Worm (Caenorhabditis elegans): ENCODE results near the gene T24C4.2.

T24C4.2 gene

ce11 chrIII:833711-834442 is 35.9 kb downstream of the T24C4.2 start (continued):
- TF ChIP-seq Y48G9A.11 (GFP tag; IDR thresholded peaks at IDR 0.05): no peak
- TF ChIP-seq lin-39 (tag; optimal IDR thresholded peaks at IDR 0.05): no peak
- TF ChIP-seq egl-43 (GFP tag; IDR thresholded peaks at IDR 0.05): peak; percentile 78
- peak; percentile 35; the same call in 1 of the 2 replicates for TF ChIP-seq zfp-3 (GFP tag; conservative IDR thresholded peaks at IDR 0.05)
- TF ChIP-seq nhr-28 (tag; optimal IDR thresholded peaks at IDR 0.05): peak; percentile 98
- TF ChIP-seq Y75B8A.6 (GFP tag; IDR thresholded peaks at IDR 0.05): no peak
- no peak for TF ChIP-seq F49E8.2 (tag; optimal IDR thresholded peaks at IDR 0.05; ENCODE audit: borderline replicate concordance)
- TF ChIP-seq unc-39 (tag; optimal IDR thresholded peaks at IDR 0.05): no peak
- no peak for TF ChIP-seq zip-2 (tag; optimal IDR thresholded peaks at IDR 0.05)
- TF ChIP-seq dpl-1 (GFP tag; optimal IDR thresholded peaks at IDR 0.05): peak; percentile 69

- TF ChIP-seq spr-1 (tag; optimal IDR thresholded peaks at IDR 0.05): no peak
- no peak for TF ChIP-seq ceh-32 (tag; optimal IDR thresholded peaks at IDR 0.05; ENCODE audit: poor library complexity)
- no peak for TF ChIP-seq pha-4 (GFP tag; IDR thresholded peaks at IDR 0.05)
- peak; percentile 25 for TF ChIP-seq pha-4 (tag; optimal IDR thresholded peaks at IDR 0.05)
- peak; percentile 74 for TF ChIP-seq hlh-30 (tag; optimal IDR thresholded peaks at IDR 0.05; ENCODE audit: insufficient read depth)
- TF ChIP-seq mes-2 (tag; optimal IDR thresholded peaks at IDR 0.05; ENCODE audit: poor library complexity, severe bottlenecking): peak; percentile 43
- peak; percentile 68 for TF ChIP-seq mep-1 (tag; optimal IDR thresholded peaks at IDR 0.05)
- peak; percentile 7 for TF ChIP-seq ztf-7 (tag; optimal IDR thresholded peaks at IDR 0.05)
- TF ChIP-seq nhr-102 (tag; optimal IDR thresholded peaks at IDR 0.05): peak; percentile 29
- TF ChIP-seq jun-1 (tag; optimal IDR thresholded peaks at IDR 0.05): peak; percentile 45
- no peak for TF ChIP-seq madf-5 (GFP tag; IDR thresholded peaks at IDR 0.05)
- TF ChIP-seq F44E2.7 (GFP tag; IDR thresholded peaks at IDR 0.05): no peak
- peak; percentile 33 for TF ChIP-seq nhr-11 (tag; optimal IDR thresholded peaks at IDR 0.05)
- peak; percentile 91 for TF ChIP-seq nhr-28 (tag; optimal IDR thresholded peaks at IDR 0.05)
- TF ChIP-seq ama-1 (optimal IDR thresholded peaks at IDR 0.05): no peak
- TF ChIP-seq pqm-1 (tag; optimal IDR thresholded peaks at IDR 0.05): peak; percentile 84
- peak; percentile 32 for TF ChIP-seq mxl-3 (GFP tag; optimal IDR thresholded peaks at IDR 0.05)
- TF ChIP-seq T20F7.1 (GFP tag; optimal IDR thresholded peaks at IDR 0.05): peak; percentile 38
- no peak for TF ChIP-seq arid-1 (GFP tag; conservative IDR thresholded peaks at IDR 0.05)
- TF ChIP-seq aha-1 (tag): peak; percentile 91
- peak in 1 of 2 experiments; percentile 79 for TF ChIP-seq unc-62 (GFP tag; optimal IDR thresholded peaks at IDR 0.05 in 1 of 2)
- TF ChIP-seq unc-62 (tag; optimal IDR thresholded peaks at IDR 0.05): no peak
- peak in 1 of 2 experiments; percentile 58 for TF ChIP-seq lsy-2 (tag; optimal IDR thresholded peaks at IDR 0.05)
- peak; percentile 72; the same call in 1 of the 2 replicates for TF ChIP-seq lin-1 (GFP tag; IDR thresholded peaks at IDR 0.05)
- peak; percentile 64 for TF ChIP-seq php-3 (GFP tag; IDR thresholded peaks at IDR 0.05)
- TF ChIP-seq nhr-48 (tag; optimal IDR thresholded peaks at IDR 0.05): peak; percentile 53
- peak; percentile 50 for TF ChIP-seq nhr-10 (tag; optimal IDR thresholded peaks at IDR 0.05)
- TF ChIP-seq nhr-77 (tag; optimal IDR thresholded peaks at IDR 0.05): peak; percentile 71
- no peak for TF ChIP-seq cey-2 (tag; optimal IDR thresholded peaks at IDR 0.05; ENCODE audit: borderline replicate concordance, insufficient read depth)
- TF ChIP-seq hlh-11 (tag; optimal IDR thresholded peaks at IDR 0.05): peak; percentile 89
- peak; percentile 83 for TF ChIP-seq nhr-6 (tag; optimal IDR thresholded peaks at IDR 0.05)
- peak; percentile 90 for TF ChIP-seq dmd-6 (GFP tag; IDR thresholded peaks at IDR 0.05)
- no peak for TF ChIP-seq ceh-82 (tag; optimal IDR thresholded peaks at IDR 0.05)
- TF ChIP-seq mdt-29 (GFP tag; IDR thresholded peaks at IDR 0.05): no peak
- TF ChIP-seq dve-1 (tag; optimal IDR thresholded peaks at IDR 0.05; ENCODE audit: insufficient read depth): peak; percentile 95
- 0 out of 2 replicates have a peak, but pooled peaks have one; percentile 41 for TF ChIP-seq tra-1 (GFP tag; IDR thresholded peaks at IDR 0.05)
- TF ChIP-seq unc-130 (GFP tag; optimal IDR thresholded peaks at IDR 0.05): no peak
- TF ChIP-seq daf-16 (GFP tag; optimal IDR thresholded peaks at IDR 0.05): no peak
- peak; percentile 95 for TF ChIP-seq daf-16 (tag; optimal IDR thresholded peaks at IDR 0.05)
Measured at ce11 chrIII:832855-833504, 36.8 kb downstream of the T24C4.2 start, which contains the start of gene zip-2. Gene zip-2, plus strand, starts transcription at chrIII:832982.
